Worm (Caenorhabditis elegans) whole organism, mixed stage, embryonic: Measurements from ENCODE around the gene T21C12.4.

Source experiments
- blmp-1 ChIP-seq: fragments of 150-350 bp; optimal IDR thresholded peaks from 2 replicates; lab custom pipeline; 2014; ENCODE audit warnings: missing biosample characterization, missing genetic modification characterization
- ces-1 ChIP-seq: fragments of 150-350 bp; optimal IDR thresholded peaks from 2 replicates; lab custom pipeline; 2014; ENCODE audit warnings: missing biosample characterization, missing genetic modification reagents, missing genetic modification characterization
- elt-3 ChIP-seq: fragments of 150-350 bp; optimal IDR thresholded peaks from 2 replicates; lab custom pipeline; 2014; ENCODE audit warnings: missing biosample characterization, missing genetic modification characterization
- lsy-2 ChIP-seq: fragments of 150-350 bp; optimal IDR thresholded peaks from 2 replicates; lab custom pipeline; 2014; ENCODE audit warnings: missing biosample characterization, missing genetic modification characterization
- mls-2 ChIP-seq: sonication (generic microtip); optimal IDR thresholded peaks from 2 replicates; lab custom pipeline; 2016; ENCODE audit warnings: mild to moderate bottlenecking, missing genetic modification characterization, moderate library complexity, missing compliant biosample characterization
- nhr-12 ChIP-seq: fragments of 150-350 bp; optimal IDR thresholded peaks from 2 replicates; lab custom pipeline; 2014; ENCODE audit warnings: missing biosample characterization, missing genetic modification characterization
- nhr-237 ChIP-seq: fragments of 150-350 bp; optimal IDR thresholded peaks from 2 replicates; lab custom pipeline; 2014; ENCODE audit warnings: missing biosample characterization, missing genetic modification characterization
- nhr-76 ChIP-seq: sonication (generic microtip); optimal IDR thresholded peaks from 2 replicates; lab custom pipeline; 2017; ENCODE audit warnings: missing biosample characterization, missing genetic modification characterization
- snpc-4 ChIP-seq: fragments of 150-350 bp; optimal IDR thresholded peaks from 2 replicates; lab custom pipeline; 2014; ENCODE audit warnings: missing biosample characterization, missing genetic modification characterization
- sptf-1 ChIP-seq: sonication (generic microtip); optimal IDR thresholded peaks from 2 replicates; lab custom pipeline; 2017; ENCODE audit warnings: mild to moderate bottlenecking, missing genetic modification characterization, moderate library complexity, missing compliant biosample characterization
- unc-120 ChIP-seq: sonication (generic microtip); optimal IDR thresholded peaks from 2 replicates; lab custom pipeline; 2017; ENCODE audit warnings: missing genetic modification characterization, missing compliant biosample characterization; ENCODE audit not compliant: poor library complexity, severe bottlenecking

ce11 chrIII:10600894-10601293 lies 43.1 kb upstream of the T21C12.4 start:
- TF ChIP-seq elt-3 (tag; lab: Kevin White, UChicago) (no peak), snpc-4 (tag; lab: Kevin White, UChicago) (no peak), lsy-2 (no peak), nhr-76 (tag; lab: Kevin White, UChicago) (no peak), blmp-1 (tag; lab: Kevin White, UChicago) (no peak), nhr-12 (tag; lab: Kevin White, UChicago) (no peak), sptf-1 (tag; lab: Kevin White, UChicago) (no peak), ces-1 (no peak), mls-2 (no peak), unc-120 (tag; lab: Kevin White, UChicago) (no peak), nhr-237 (no peak)
